Worm (Caenorhabditis elegans): ENCODE measurements around the gene hot-9.

DNA sequence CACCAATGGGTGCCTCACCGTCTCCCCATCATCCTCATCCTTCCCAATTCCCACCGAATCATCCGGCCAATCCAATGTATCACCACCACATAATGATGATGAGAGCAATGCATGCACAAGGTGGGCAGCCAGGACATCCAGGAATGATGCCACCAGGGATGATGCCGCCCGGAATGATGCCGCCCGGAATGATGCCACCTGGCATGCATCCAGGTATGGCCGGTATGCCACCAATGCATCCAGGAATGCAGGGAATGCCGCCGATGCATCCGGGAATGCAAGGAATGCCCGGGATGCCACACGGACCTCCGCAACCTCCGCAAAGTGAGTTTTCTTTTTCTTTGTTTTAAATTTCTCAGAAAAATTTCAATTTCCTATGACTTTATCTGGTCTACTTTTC lies 40.5 kb upstream of the hot-9 start:
- no peak for TF ChIP-seq zag-1 (tag; optimal IDR thresholded peaks at IDR 0.05)
- no peak for TF ChIP-seq unc-62 (GFP tag; optimal IDR thresholded peaks at IDR 0.05)
- TF ChIP-seq nhr-85 (tag): no peak
- TF ChIP-seq aly-2 (tag; optimal IDR thresholded peaks at IDR 0.05): no peak
- no peak for TF ChIP-seq grh-1 (GFP tag; IDR thresholded peaks at IDR 0.05)
- no peak for TF ChIP-seq nhr-237 (tag; optimal IDR thresholded peaks at IDR 0.05)
- TF ChIP-seq jun-1 (tag; optimal IDR thresholded peaks at IDR 0.05): no peak

All from whole organism, L1 larva.